Worm (Caenorhabditis elegans) whole organism, L4/young adult: ENCODE results near the gene R52.5.

ENCODE experiments used
- dao-5 ChIP-seq: sonication (generic microtip); optimal IDR thresholded peaks from 2 replicates; lab custom pipeline; 2016; ENCODE audit warnings: missing genotype, missing genetic modification characterization, moderate library complexity, missing compliant biosample characterization
- him-1 ChIP-seq: sonication (generic microtip); optimal IDR thresholded peaks from 2 replicates; lab custom pipeline; 2016; ENCODE audit warnings: missing genotype, missing genetic modification reagents, missing genetic modification characterization, missing compliant biosample characterization

DNA sequence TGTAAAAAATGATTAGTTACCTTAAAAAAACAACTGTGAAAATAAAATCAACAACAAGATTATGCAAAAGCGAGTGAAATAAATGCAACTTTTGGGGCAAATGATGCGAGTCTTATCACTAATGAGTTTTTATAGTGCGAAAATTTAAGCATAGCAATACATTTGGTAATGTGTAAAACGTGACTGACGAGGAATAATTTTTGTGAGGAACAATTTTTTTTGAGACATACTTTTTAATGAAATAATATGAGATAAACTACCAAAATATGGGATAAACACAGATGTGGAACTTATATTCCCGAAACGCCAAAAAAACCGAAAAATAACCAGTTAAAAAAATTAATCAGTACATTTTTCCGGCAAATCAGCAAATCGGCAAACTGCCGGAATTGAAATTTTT is 29.4 kb downstream of the R52.5 start, which contains the start of gene F07E5.9:
- TF ChIP-seq dao-5 (tag; lab: Kevin White, UChicago) = no peak
- no peak for TF ChIP-seq him-1 (tag; lab: Kevin White, UChicago)
